Fruit fly (Drosophila melanogaster) whole organism, embryonic: ENCODE data around the gene Dop1R2.

Source experiments
- Atf3 ChIP-seq: fragments of 200-800 bp; sonication (Bioruptor generic); optimal IDR thresholded peaks from 3 replicates; lab custom pipeline; 2016; ENCODE audit warnings: missing biosample characterization, missing genetic modification characterization
- CG10366 ChIP-seq: fragments of 200-800 bp; sonication (Bioruptor generic); IDR thresholded peaks from 2 replicates; pipeline ENCODE4 v1.3.6; 2022; ENCODE audit warnings: missing biosample characterization, missing genetic modification characterization
- CG10543 ChIP-seq: fragments of 200-800 bp; sonication (Bioruptor generic); optimal IDR thresholded peaks from 3 replicates; lab custom pipeline; 2017; ENCODE audit warnings: missing biosample characterization, mild to moderate bottlenecking, missing genetic modification characterization, moderate library complexity
- CG10654 ChIP-seq: fragments of 200-800 bp; sonication (Bioruptor generic); optimal IDR thresholded peaks from 2 replicates; lab custom pipeline; 2016; ENCODE audit warnings: missing biosample characterization, missing genetic modification characterization
- CG10979 ChIP-seq: fragments of 200-800 bp; sonication (Bioruptor generic); optimal IDR thresholded peaks from 2 replicates; lab custom pipeline; 2018; ENCODE audit warnings: missing biosample characterization, mild to moderate bottlenecking, missing genetic modification characterization, moderate library complexity
- CG11504 ChIP-seq: fragments of 200-800 bp; sonication (Bioruptor generic); optimal IDR thresholded peaks from 3 replicates; lab custom pipeline; 2019; ENCODE audit warnings: missing biosample characterization, mild to moderate bottlenecking, missing genetic modification characterization, moderate library complexity
- CG12942 ChIP-seq: fragments of 200-800 bp; sonication (Bioruptor generic); optimal IDR thresholded peaks from 3 replicates; lab custom pipeline; 2016; ENCODE audit warnings: missing biosample characterization, missing genetic modification characterization
- CG13624 ChIP-seq: fragments of 200-800 bp; sonication (Bioruptor generic); optimal IDR thresholded peaks from 2 replicates; lab custom pipeline; 2016; ENCODE audit warnings: missing biosample characterization, missing genetic modification characterization
- CG14050 ChIP-seq: fragments of 200-800 bp; sonication (Bioruptor generic); IDR thresholded peaks from 3 replicates; pipeline ENCODE4 v1.3.6; 2022; ENCODE audit warnings: missing biosample characterization, missing genetic modification characterization
- CG15011 ChIP-seq: fragments of 200-800 bp; sonication (Bioruptor generic); optimal IDR thresholded peaks from 3 replicates; lab custom pipeline; 2018; ENCODE audit warnings: missing biosample characterization, mild to moderate bottlenecking, missing genetic modification characterization
- CG15601 ChIP-seq: fragments of 200-800 bp; sonication (Bioruptor generic); optimal IDR thresholded peaks from 3 replicates; lab custom pipeline; 2019; ENCODE audit warnings: missing biosample characterization, mild to moderate bottlenecking, missing genetic modification characterization, moderate library complexity
- CG1602 ChIP-seq: fragments of 200-800 bp; sonication (Bioruptor generic); optimal IDR thresholded peaks from 3 replicates; lab custom pipeline; 2016; ENCODE audit warnings: missing biosample characterization, missing genetic modification characterization
- CG17829 ChIP-seq: fragments of 200-800 bp; optimal IDR thresholded peaks from 2 replicates; lab custom pipeline; 2019; ENCODE audit warnings: missing biosample characterization, mild to moderate bottlenecking, missing genetic modification characterization, moderate library complexity
- CG2202 ChIP-seq: fragments of 200-800 bp; sonication (Bioruptor generic); optimal IDR thresholded peaks from 2 replicates; lab custom pipeline; 2018; ENCODE audit warnings: missing biosample characterization, mild to moderate bottlenecking, missing genetic modification characterization
- CG4328 ChIP-seq: fragments of 200-800 bp; sonication (Bioruptor generic); optimal IDR thresholded peaks from 3 replicates; lab custom pipeline; 2017; ENCODE audit warnings: missing biosample characterization, missing genetic modification reagents, missing genetic modification characterization
- CG6272 ChIP-seq: fragments of 200-800 bp; sonication (Bioruptor generic); IDR thresholded peaks from 2 replicates; pipeline ENCODE4 v1.3.6; 2022; ENCODE audit warnings: missing biosample characterization, missing genetic modification characterization
- CG6791 ChIP-seq: fragments of 200-800 bp; sonication (Bioruptor generic); IDR thresholded peaks from 3 replicates; pipeline ENCODE4 v1.3.6; 2022; ENCODE audit warnings: missing biosample characterization, missing genetic modification characterization; ENCODE audit not compliant: partially characterized antibody
- CG8089 ChIP-seq: fragments of 200-800 bp; sonication (Bioruptor generic); optimal IDR thresholded peaks from 3 replicates; lab custom pipeline; 2016; ENCODE audit warnings: missing biosample characterization, missing genetic modification characterization
- CG8281 ChIP-seq: fragments of 200-800 bp; sonication (Bioruptor generic); optimal IDR thresholded peaks from 2 replicates; lab custom pipeline; 2018; ENCODE audit warnings: missing biosample characterization, mild to moderate bottlenecking, missing genetic modification characterization, moderate library complexity
- CG9215 ChIP-seq: fragments of 200-800 bp; sonication (Bioruptor generic); IDR thresholded peaks from 2 replicates; pipeline ENCODE4 v1.3.6; 2022; ENCODE audit warnings: missing biosample characterization, missing genetic modification characterization
- Dip2 ChIP-seq: fragments of 200-800 bp; sonication (Bioruptor generic); IDR thresholded peaks from 2 replicates; pipeline ENCODE4 v1.3.6; 2022; ENCODE audit warnings: missing biosample characterization, missing genetic modification characterization
- Dref ChIP-seq: fragments of 200-800 bp; sonication (Bioruptor generic); IDR thresholded peaks from 2 replicates; pipeline ENCODE4 v1.3.6; 2022; ENCODE audit warnings: missing biosample characterization, missing genetic modification characterization
- E2f2 ChIP-seq: fragments of 200-800 bp; sonication (Bioruptor generic); IDR thresholded peaks from 2 replicates; pipeline ENCODE4 v1.3.6; 2022; ENCODE audit warnings: missing biosample characterization, missing genetic modification characterization
- Elba2 ChIP-seq: fragments of 200-800 bp; sonication (Bioruptor generic); optimal IDR thresholded peaks from 3 replicates; lab custom pipeline; 2016; ENCODE audit warnings: missing biosample characterization, missing genetic modification characterization
- HLH4C ChIP-seq: fragments of 200-800 bp; sonication (Bioruptor generic); IDR thresholded peaks from 3 replicates; pipeline ENCODE4 v1.3.6; 2022; ENCODE audit warnings: missing biosample characterization, missing genetic modification characterization; ENCODE audit not compliant: partially characterized antibody
- HmgD ChIP-seq: fragments of 200-800 bp; sonication (Bioruptor generic); optimal IDR thresholded peaks from 3 replicates; lab custom pipeline; 2016; ENCODE audit warnings: missing biosample characterization, missing genetic modification characterization
- Hr78 ChIP-seq, 2 experiments: fragments of 200-800 bp in 1 of 2; fragments of >200 bp in 1 of 2; sonication (Bioruptor generic) in 1 of 2; optimal IDR thresholded peaks; 2 replicates each; lab custom pipeline; 2017 to 2019; ENCODE audit warnings: missing biosample characterization in 2 of 2, missing genetic modification characterization in 2 of 2, mild to moderate bottlenecking in 1 of 2, moderate library complexity in 1 of 2
- Max ChIP-seq: fragments of 200-800 bp; sonication (Bioruptor generic); optimal IDR thresholded peaks from 2 replicates; lab custom pipeline; 2016; ENCODE audit warnings: missing biosample characterization, mild to moderate bottlenecking, missing genetic modification characterization
- NfI ChIP-seq: fragments of 200-800 bp; sonication (Bioruptor generic); optimal IDR thresholded peaks from 3 replicates; lab custom pipeline; 2018; ENCODE audit warnings: missing biosample characterization, mild to moderate bottlenecking, missing genetic modification characterization, moderate library complexity
- Pdp1 ChIP-seq, 2 experiments: fragments of 200-800 bp; sonication (Bioruptor generic); optimal IDR thresholded peaks; 3 replicates each; lab custom pipeline; 2016; ENCODE audit warnings: missing biosample characterization in 2 of 2, missing genetic modification characterization in 2 of 2, mild to moderate bottlenecking in 1 of 2, moderate library complexity in 1 of 2
- TFAM ChIP-seq: fragments of 200-800 bp; sonication (Bioruptor generic); optimal IDR thresholded peaks from 2 replicates; lab custom pipeline; 2017; ENCODE audit warnings: missing biosample characterization, missing genetic modification characterization, inconsistent platforms
- amos ChIP-seq: fragments of 200-800 bp; sonication (Bioruptor generic); IDR thresholded peaks from 2 replicates; pipeline ENCODE4 v1.3.6; 2022; ENCODE audit warnings: missing biosample characterization, missing genetic modification characterization; ENCODE audit not compliant: partially characterized antibody
- bcd ChIP-seq: fragments of 200-800 bp; sonication (Bioruptor generic); optimal IDR thresholded peaks from 2 replicates; lab custom pipeline; 2017; ENCODE audit warnings: missing biosample characterization, mild to moderate bottlenecking, missing genetic modification characterization
- bigmax ChIP-seq: fragments of 200-800 bp; sonication (Bioruptor generic); optimal IDR thresholded peaks from 2 replicates; lab custom pipeline; 2018; ENCODE audit warnings: missing biosample characterization, mild to moderate bottlenecking, missing genetic modification characterization
- dysf ChIP-seq: fragments of 200-800 bp; sonication (Bioruptor generic); IDR thresholded peaks from 3 replicates; pipeline ENCODE4 v1.3.6; 2022; ENCODE audit warnings: missing biosample characterization, missing genetic modification characterization
- eve ChIP-seq, 2 experiments: fragments of >200 bp; optimal IDR thresholded peaks; 2 replicates each; lab custom pipeline; 2017; ENCODE audit warnings: missing biosample characterization in 2 of 2, missing genetic modification characterization in 2 of 2
- grau ChIP-seq: fragments of 200-800 bp; optimal IDR thresholded peaks from 3 replicates; lab custom pipeline; 2019; ENCODE audit warnings: missing biosample characterization, mild to moderate bottlenecking, missing genetic modification characterization, moderate library complexity
- grn ChIP-seq: fragments of 200-800 bp; sonication (Bioruptor generic); optimal IDR thresholded peaks from 3 replicates; lab custom pipeline; 2017; ENCODE audit warnings: missing biosample characterization, missing genetic modification characterization
- gt ChIP-seq: fragments of 200-800 bp; sonication (Bioruptor generic); IDR thresholded peaks from 2 replicates; pipeline ENCODE4 v1.3.6; 2022; ENCODE audit warnings: missing biosample characterization, missing genetic modification characterization
- insv ChIP-seq, 2 experiments: fragments of 200-800 bp; sonication (Bioruptor generic); optimal IDR thresholded peaks; 3 replicates each; lab custom pipeline; 2016 to 2018; ENCODE audit warnings: missing biosample characterization in 2 of 2, missing genetic modification characterization in 2 of 2
- jigr1 ChIP-seq: fragments of 200-800 bp; sonication (Bioruptor generic); IDR thresholded peaks from 3 replicates; pipeline ENCODE4 v1.3.6; 2022; ENCODE audit warnings: missing biosample characterization, missing genetic modification characterization
- knrl ChIP-seq: fragments of 200-800 bp; sonication (Bioruptor generic); IDR thresholded peaks from 3 replicates; pipeline ENCODE4 v1.3.6; 2022; ENCODE audit warnings: missing biosample characterization, missing genetic modification characterization; ENCODE audit not compliant: partially characterized antibody
- nmo ChIP-seq: fragments of 200-800 bp; sonication (Bioruptor generic); optimal IDR thresholded peaks from 2 replicates; lab custom pipeline; 2018; ENCODE audit warnings: missing biosample characterization, mild to moderate bottlenecking, missing genetic modification characterization, moderate library complexity
- pros ChIP-seq: fragments of 200-800 bp; sonication (Bioruptor generic); optimal IDR thresholded peaks from 3 replicates; lab custom pipeline; 2019; ENCODE audit warnings: missing biosample characterization, mild to moderate bottlenecking, missing genetic modification characterization, moderate library complexity
- scrt ChIP-seq: fragments of 200-800 bp; sonication (Bioruptor generic); optimal IDR thresholded peaks from 2 replicates; lab custom pipeline; 2018; ENCODE audit warnings: missing biosample characterization, mild to moderate bottlenecking, missing genetic modification characterization, moderate library complexity
- shn ChIP-seq: fragments of 200-800 bp; sonication (Bioruptor generic); optimal IDR thresholded peaks from 3 replicates; lab custom pipeline; 2016; ENCODE audit warnings: missing biosample characterization, missing genetic modification characterization
- sima ChIP-seq: fragments of 200-800 bp; sonication (Bioruptor generic); optimal IDR thresholded peaks from 2 replicates; lab custom pipeline; 2016; ENCODE audit warnings: missing biosample characterization, missing genetic modification characterization
- slp2 ChIP-seq: fragments of 200-800 bp; sonication (Bioruptor generic); optimal IDR thresholded peaks from 2 replicates; lab custom pipeline; 2016; ENCODE audit warnings: missing biosample characterization, missing genetic modification characterization
- tll ChIP-seq, 2 experiments: fragments of 200-800 bp in 1 of 2; fragments of >200 bp in 1 of 2; sonication (Bioruptor generic) in 1 of 2; optimal IDR thresholded peaks; 2 replicates each; lab custom pipeline; 2017 to 2019; ENCODE audit warnings: missing biosample characterization in 2 of 2, missing genetic modification characterization in 2 of 2, mild to moderate bottlenecking in 1 of 2, moderate library complexity in 1 of 2
- wor ChIP-seq: fragments of 200-800 bp; sonication (Bioruptor generic); IDR thresholded peaks from 2 replicates; pipeline ENCODE4 v1.3.6; 2022; ENCODE audit warnings: missing biosample characterization, missing genetic modification characterization
- zfh1 ChIP-seq: fragments of 200-800 bp; sonication (Bioruptor generic); IDR thresholded peaks from 3 replicates; pipeline ENCODE4 v1.3.6; 2022; ENCODE audit warnings: missing biosample characterization, missing genetic modification characterization

Gene Dop1R2

dm6 chr3R:29675333-29675732, 15.5 kb upstream of the Dop1R2 start, which contains the start of the genes Bub3 and Cap-D2 (continued):
- TF ChIP-seq TFAM (GFP tag; lab: Kevin White, UChicago) (no peak), Elba2 (GFP tag; lab: Kevin White, UChicago) (peak; percentile 47), Dref (GFP tag; lab: Robert Waterston, UW) (peak; percentile 76), wor (GFP tag; lab: Robert Waterston, UW) (peak; percentile 64), CG6272 (GFP tag; lab: Robert Waterston, UW) (peak; percentile 43; the same call in 1 of the 2 replicates), HmgD (GFP tag; lab: Kevin White, UChicago) (no peak), CG15601 (tag; lab: Kevin White, UChicago) (peak; percentile 50), CG14050 (GFP tag; lab: Robert Waterston, UW) (peak; percentile 70), CG11504 (no peak), knrl (GFP tag; lab: Robert Waterston, UW) (peak; percentile 87), amos (GFP tag; lab: Robert Waterston, UW) (peak; percentile 70), nmo (GFP tag; lab: Kevin White, UChicago) (peak; percentile 75), grau (peak; percentile 69), Max (GFP tag; lab: Kevin White, UChicago) (peak; percentile 78), eve (GFP tag; optimal IDR thresholded peaks at IDR 0.05; lab: Kevin White, UChicago) (no peak), slp2 (GFP tag; lab: Kevin White, UChicago) (peak; percentile 46), CG1602 (GFP tag; lab: Kevin White, UChicago) (peak; percentile 74), E2f2 (GFP tag; lab: Robert Waterston, UW) (peak; percentile 77), CG10979 (peak; percentile 67), Pdp1 (GFP tag; optimal IDR thresholded peaks at IDR 0.05; lab: Kevin White, UChicago) (peak; percentile 69 to 70), HLH4C (GFP tag; lab: Robert Waterston, UW) (peak; percentile 86), CG2202 (tag; lab: Kevin White, UChicago) (peak; percentile 20), insv (GFP tag; optimal IDR thresholded peaks at IDR 0.05; lab: Kevin White, UChicago) (no peak), CG10543 (GFP tag; lab: Kevin White, UChicago) (no peak), CG10366 (peak; percentile 66), CG9215 (GFP tag; lab: Robert Waterston, UW) (peak; percentile 53), CG6791 (GFP tag; lab: Robert Waterston, UW) (peak; percentile 75), scrt (GFP tag; lab: Kevin White, UChicago) (no peak), CG8281 (tag; lab: Kevin White, UChicago) (no peak), Dip2 (GFP tag; lab: Robert Waterston, UW) (no peak), zfh1 (GFP tag; lab: Robert Waterston, UW) (peak; percentile 46; the same call in 1 of the 3 replicates), CG10654 (GFP tag; lab: Kevin White, UChicago) (peak; percentile 73), jigr1 (no peak), CG13624 (GFP tag; lab: Kevin White, UChicago) (peak; percentile 82), CG15011 (GFP tag; lab: Kevin White, UChicago) (no peak), CG8089 (GFP tag; lab: Kevin White, UChicago) (peak; percentile 73), grn (GFP tag; lab: Kevin White, UChicago) (no peak), shn (GFP tag; lab: Kevin White, UChicago) (peak; percentile 70), dysf (GFP tag; lab: Robert Waterston, UW) (no peak), NfI (GFP tag; lab: Kevin White, UChicago) (peak; percentile 66), tll (GFP tag; optimal IDR thresholded peaks at IDR 0.05; lab: Kevin White, UChicago) (no peak), pros (GFP tag; lab: Kevin White, UChicago) (no peak), bcd (GFP tag; lab: Kevin White, UChicago) (peak; percentile 67), CG17829 (tag; lab: Kevin White, UChicago) (peak; percentile 49), CG4328 (GFP tag; lab: Kevin White, UChicago) (no peak), gt (no peak), sima (GFP tag; lab: Kevin White, UChicago) (no peak), Atf3 (peak; percentile 45), CG12942 (GFP tag; lab: Kevin White, UChicago) (peak; percentile 57), Hr78 (GFP tag; optimal IDR thresholded peaks at IDR 0.05; lab: Kevin White, UChicago) (no peak), bigmax (GFP tag; lab: Kevin White, UChicago) (no peak)
